Fruit fly (Drosophila melanogaster) whole organism, embryonic: ENCODE results near the gene Mtpalpha.

Experiments
- ATbp ChIP-seq: fragments of 200-800 bp; sonication (Bioruptor generic); optimal IDR thresholded peaks from 2 replicates; lab custom pipeline; 2017; ENCODE audit warnings: missing biosample characterization, mild to moderate bottlenecking, missing genetic modification characterization, missing genetic modification reagents
- CG10209 ChIP-seq: fragments of 200-800 bp; sonication (Bioruptor generic); optimal IDR thresholded peaks from 3 replicates; lab custom pipeline; 2017; ENCODE audit warnings: missing biosample characterization, mild to moderate bottlenecking, missing genetic modification characterization, missing genetic modification reagents
- CG1024 ChIP-seq: fragments of 200-800 bp; sonication (Bioruptor generic); IDR thresholded peaks from 2 replicates; pipeline ENCODE4 v1.3.6; 2022; ENCODE audit warnings: missing biosample characterization, missing genetic modification characterization
- CG10267 ChIP-seq: fragments of 200-800 bp; sonication (Bioruptor generic); optimal IDR thresholded peaks from 2 replicates; lab custom pipeline; 2018; ENCODE audit warnings: missing biosample characterization, mild to moderate bottlenecking, missing genetic modification characterization, moderate library complexity
- CG12391 ChIP-seq: fragments of 200-800 bp; sonication (Bioruptor generic); optimal IDR thresholded peaks from 3 replicates; lab custom pipeline; 2018; ENCODE audit warnings: missing biosample characterization, mild to moderate bottlenecking, missing genetic modification characterization, moderate library complexity
- CG12769 ChIP-seq: fragments of 200-800 bp; sonication (Bioruptor generic); optimal IDR thresholded peaks from 2 replicates; lab custom pipeline; 2019; ENCODE audit warnings: missing biosample characterization, mild to moderate bottlenecking, missing genetic modification characterization, moderate library complexity
- CG12942 ChIP-seq: fragments of 200-800 bp; sonication (Bioruptor generic); optimal IDR thresholded peaks from 3 replicates; lab custom pipeline; 2016; ENCODE audit warnings: missing biosample characterization, missing genetic modification characterization
- CG17328 ChIP-seq: fragments of 200-800 bp; sonication (Bioruptor generic); IDR thresholded peaks from 2 replicates; pipeline ENCODE4 v1.3.6; 2022; ENCODE audit warnings: missing biosample characterization, missing genetic modification characterization
- CG17802 ChIP-seq: fragments of 200-800 bp; sonication (Bioruptor generic); optimal IDR thresholded peaks from 2 replicates; lab custom pipeline; 2018; ENCODE audit warnings: missing biosample characterization, mild to moderate bottlenecking, missing genetic modification characterization, moderate library complexity
- CG32532 ChIP-seq: fragments of 200-800 bp; sonication (Bioruptor generic); IDR thresholded peaks from 2 replicates; pipeline ENCODE4 v1.3.6; 2022; ENCODE audit warnings: missing biosample characterization, missing genetic modification characterization
- CG32772 ChIP-seq: fragments of 200-800 bp; sonication (Bioruptor generic); IDR thresholded peaks from 2 replicates; pipeline ENCODE4 v1.3.6; 2022; ENCODE audit warnings: missing biosample characterization, missing genetic modification characterization
- CG33557 ChIP-seq: fragments of 200-800 bp; sonication (Bioruptor generic); optimal IDR thresholded peaks from 2 replicates; lab custom pipeline; 2019; ENCODE audit warnings: missing biosample characterization, mild to moderate bottlenecking, missing genetic modification characterization, moderate library complexity
- CG4424 ChIP-seq: fragments of 200-800 bp; sonication (Bioruptor generic); optimal IDR thresholded peaks from 3 replicates; lab custom pipeline; 2016; ENCODE audit warnings: missing biosample characterization, missing genetic modification characterization
- CG7839 ChIP-seq: fragments of 200-800 bp; sonication (Bioruptor generic); optimal IDR thresholded peaks from 3 replicates; lab custom pipeline; 2018; ENCODE audit warnings: missing biosample characterization, mild to moderate bottlenecking, missing genetic modification characterization, moderate library complexity
- CG8290 ChIP-seq, 3 experiments: fragments of 200-800 bp; sonication (Bioruptor generic); optimal IDR thresholded peaks; 2 replicates each; lab custom pipeline; 2016 to 2019; ENCODE audit warnings: missing biosample characterization in 3 of 3, missing genetic modification characterization in 3 of 3, mild to moderate bottlenecking in 2 of 3, moderate library complexity in 1 of 3
- CG8388 ChIP-seq: fragments of 200-800 bp; sonication (Bioruptor generic); optimal IDR thresholded peaks from 2 replicates; lab custom pipeline; 2019; ENCODE audit warnings: missing biosample characterization, mild to moderate bottlenecking, missing genetic modification characterization, moderate library complexity
- CG8944 ChIP-seq: fragments of 200-800 bp; sonication (Bioruptor generic); optimal IDR thresholded peaks from 3 replicates; lab custom pipeline; 2016; ENCODE audit warnings: missing biosample characterization, missing genetic modification characterization
- D ChIP-seq, 2 experiments: fragments of 200-800 bp in 1 of 2; fragments of >200 bp in 1 of 2; sonication (Bioruptor generic) in 1 of 2; optimal IDR thresholded peaks; 2 replicates in 1 of 2; 3 replicates in 1 of 2; lab custom pipeline; 2017; ENCODE audit warnings: mild to moderate bottlenecking in 1 of 2, missing biosample characterization in 1 of 2, missing genetic modification characterization in 1 of 2, missing genetic modification reagents in 1 of 2
- Ets65A ChIP-seq: fragments of 200-800 bp; sonication (Bioruptor generic); peaks from one replicate; lab custom pipeline; 2016; ENCODE audit warnings: missing biosample characterization, missing genetic modification characterization
- Hr39 ChIP-seq: fragments of >200 bp; optimal IDR thresholded peaks from 2 replicates; lab custom pipeline; 2017
- Neu2 ChIP-seq: fragments of 200-800 bp; sonication (Bioruptor generic); optimal IDR thresholded peaks from 3 replicates; lab custom pipeline; 2016; ENCODE audit warnings: missing biosample characterization, missing genetic modification characterization, borderline replicate concordance
- Nf-YB ChIP-seq: fragments of 200-800 bp; sonication (Bioruptor generic); optimal IDR thresholded peaks from 3 replicates; lab custom pipeline; 2019; ENCODE audit warnings: missing biosample characterization, mild to moderate bottlenecking, missing genetic modification characterization, moderate library complexity
- Side ChIP-seq: fragments of 200-800 bp; sonication (Bioruptor generic); optimal IDR thresholded peaks from 2 replicates; lab custom pipeline; 2016; ENCODE audit warnings: missing biosample characterization, missing genetic modification characterization
- Sox100B ChIP-seq: fragments of 200-800 bp; sonication (Bioruptor generic); optimal IDR thresholded peaks from 3 replicates; lab custom pipeline; 2018; ENCODE audit warnings: missing biosample characterization, mild to moderate bottlenecking, missing genetic modification characterization
- Usf ChIP-seq: fragments of 200-800 bp; sonication (Bioruptor generic); optimal IDR thresholded peaks from 2 replicates; lab custom pipeline; 2017; ENCODE audit warnings: missing genotype, missing biosample characterization, missing genetic modification characterization
- al ChIP-seq: fragments of 200-800 bp; sonication (Bioruptor generic); IDR thresholded peaks from 2 replicates; pipeline ENCODE4 v1.3.6; 2022; ENCODE audit warnings: missing biosample characterization, missing genetic modification characterization
- ara ChIP-seq: fragments of 200-800 bp; sonication (Bioruptor generic); IDR thresholded peaks from 2 replicates; pipeline ENCODE4 v1.3.6; 2022; ENCODE audit warnings: missing biosample characterization, missing genetic modification characterization
- btn ChIP-seq: fragments of 200-800 bp; sonication (Bioruptor generic); optimal IDR thresholded peaks from 2 replicates; lab custom pipeline; 2016; ENCODE audit warnings: missing biosample characterization, missing genetic modification characterization
- crc ChIP-seq: fragments of 200-800 bp; sonication (Bioruptor generic); optimal IDR thresholded peaks from 2 replicates; lab custom pipeline; 2016; ENCODE audit warnings: missing biosample characterization, missing genetic modification characterization
- exex ChIP-seq: fragments of 200-800 bp; sonication (Bioruptor generic); optimal IDR thresholded peaks from 4 replicates; lab custom pipeline; 2018; ENCODE audit warnings: missing biosample characterization, mild to moderate bottlenecking, missing genetic modification characterization, moderate library complexity
- fd96Cb ChIP-seq: fragments of 200-800 bp; sonication (Bioruptor generic); optimal IDR thresholded peaks from 2 replicates; lab custom pipeline; 2018; ENCODE audit warnings: missing biosample characterization, mild to moderate bottlenecking, missing genetic modification characterization, moderate library complexity
- gcm ChIP-seq: fragments of 200-800 bp; sonication (Bioruptor generic); optimal IDR thresholded peaks from 2 replicates; lab custom pipeline; 2019; ENCODE audit warnings: missing biosample characterization, mild to moderate bottlenecking, missing genetic modification characterization, moderate library complexity
- gem ChIP-seq: fragments of 200-800 bp; sonication (Bioruptor generic); optimal IDR thresholded peaks from 2 replicates; lab custom pipeline; 2019; ENCODE audit warnings: missing biosample characterization, mild to moderate bottlenecking, missing genetic modification characterization, moderate library complexity
- luna ChIP-seq: fragments of 200-800 bp; sonication (Bioruptor generic); optimal IDR thresholded peaks from 2 replicates; lab custom pipeline; 2016; ENCODE audit warnings: missing biosample characterization, missing genetic modification characterization
- nmo ChIP-seq: fragments of 200-800 bp; sonication (Bioruptor generic); optimal IDR thresholded peaks from 2 replicates; lab custom pipeline; 2018; ENCODE audit warnings: missing biosample characterization, mild to moderate bottlenecking, missing genetic modification characterization, moderate library complexity
- onecut ChIP-seq: fragments of 200-800 bp; sonication (Bioruptor generic); IDR thresholded peaks from 2 replicates; pipeline ENCODE4 v1.3.6; 2022; ENCODE audit warnings: missing biosample characterization, missing genetic modification characterization
- pfk ChIP-seq: fragments of 200-800 bp; sonication (Bioruptor generic); optimal IDR thresholded peaks from 2 replicates; lab custom pipeline; 2018; ENCODE audit warnings: missing biosample characterization, mild to moderate bottlenecking, missing genetic modification characterization, moderate library complexity
- pros ChIP-seq: fragments of 200-800 bp; sonication (Bioruptor generic); optimal IDR thresholded peaks from 3 replicates; lab custom pipeline; 2019; ENCODE audit warnings: missing biosample characterization, mild to moderate bottlenecking, missing genetic modification characterization, moderate library complexity
- sim ChIP-seq: fragments of 200-800 bp; sonication (Bioruptor generic); IDR thresholded peaks from 2 replicates; pipeline ENCODE4 v1.3.6; 2022; ENCODE audit warnings: missing biosample characterization, missing genetic modification characterization
- slou ChIP-seq: fragments of 200-800 bp; sonication (Bioruptor generic); optimal IDR thresholded peaks from 3 replicates; lab custom pipeline; 2016; ENCODE audit warnings: missing biosample characterization, missing genetic modification characterization
- so ChIP-seq: fragments of 200-800 bp; sonication (Bioruptor generic); IDR thresholded peaks from 3 replicates; pipeline ENCODE4 v1.3.6; 2022; ENCODE audit warnings: missing biosample characterization, missing genetic modification characterization
- sob ChIP-seq: fragments of 200-800 bp; sonication (Bioruptor generic); IDR thresholded peaks from 2 replicates; pipeline ENCODE4 v1.3.6; 2022; ENCODE audit warnings: missing biosample characterization, missing genetic modification characterization
- stc ChIP-seq: fragments of 200-800 bp; sonication (Bioruptor generic); IDR thresholded peaks from 2 replicates; pipeline ENCODE4 v1.3.6; 2022; ENCODE audit warnings: missing biosample characterization, missing genetic modification characterization
- vfl ChIP-seq: fragments of 200-800 bp; sonication (Bioruptor generic); optimal IDR thresholded peaks from 2 replicates; lab custom pipeline; 2016; ENCODE audit warnings: missing biosample characterization, missing genetic modification characterization
- vvl ChIP-seq: fragments of 200-800 bp; sonication (Bioruptor generic); IDR thresholded peaks from 2 replicates; pipeline ENCODE4 v1.3.6; 2022; ENCODE audit warnings: missing biosample characterization, missing genetic modification characterization

The Mtpalpha gene

DNA sequence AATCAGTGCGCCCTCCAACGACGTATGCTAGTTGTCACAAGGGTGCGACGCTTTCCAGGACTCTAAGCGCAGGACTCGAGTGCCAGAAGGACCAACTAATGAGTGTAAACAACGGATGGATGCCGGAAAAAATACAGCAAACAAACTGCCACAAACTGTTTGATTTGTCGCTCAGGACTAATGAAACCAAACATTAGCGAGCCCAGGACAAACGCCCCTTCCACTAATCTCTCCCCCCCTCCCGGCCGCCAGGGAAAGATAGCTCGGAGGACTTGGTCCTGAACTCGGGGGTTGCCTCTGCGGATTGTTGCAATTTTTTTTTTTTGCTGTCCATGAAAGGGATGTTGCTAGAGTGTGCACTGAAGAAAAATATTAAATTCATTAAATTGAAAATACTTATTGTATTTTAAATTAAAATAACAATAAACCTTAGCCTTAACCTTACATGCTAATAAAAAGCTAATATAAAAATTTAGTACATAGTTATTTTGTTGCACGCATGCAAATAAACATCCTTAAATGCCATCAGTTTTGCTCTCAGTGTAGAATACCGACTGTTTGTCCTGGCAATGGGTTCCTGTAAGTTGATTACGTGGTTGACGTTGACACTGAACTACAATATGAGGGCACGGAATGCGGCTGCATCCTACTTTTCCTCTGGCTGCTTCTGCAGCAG is 18.2 kb upstream of the Mtpalpha start (continued):
- TF ChIP-seq CG8290 (GFP tag; optimal IDR thresholded peaks at IDR 0.05; lab: Kevin White, UChicago) (no peak), CG8290 (tag; optimal IDR thresholded peaks at IDR 0.05; lab: Kevin White, UChicago) (no peak), Usf (GFP tag; lab: Kevin White, UChicago) (no peak), sim (peak; percentile 48; the same call in 1 of the 2 replicates), CG17802 (no peak)

DNA sequence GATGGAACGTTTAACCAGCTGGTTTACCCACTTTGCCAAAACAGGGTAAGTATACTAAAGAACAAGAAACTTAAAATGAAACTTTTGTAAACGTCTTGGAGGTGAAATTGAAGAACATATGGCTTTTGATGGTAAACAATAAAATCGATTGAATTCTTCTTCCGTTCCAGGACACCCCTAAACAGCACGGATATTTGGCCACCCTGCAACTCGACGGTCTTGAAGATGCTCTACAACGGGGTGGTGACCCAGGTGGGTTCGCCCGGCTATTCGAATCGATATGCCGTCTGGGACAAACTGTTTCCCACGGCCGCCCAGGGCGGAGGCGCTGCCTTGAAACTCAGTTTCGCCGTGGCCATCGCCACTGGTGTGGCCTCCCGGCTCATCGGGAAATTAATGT is 14.6 kb upstream of the Mtpalpha start:
- TF ChIP-seq ATbp, result no peak
- peak; percentile 73 for TF ChIP-seq Ets65A (GFP tag; lab: Kevin White, UChicago)
- no peak for TF ChIP-seq gcm (GFP tag; lab: Kevin White, UChicago)
- no peak for TF ChIP-seq CG32532
- peak; percentile 50; the same call in 1 of the 2 replicates for TF ChIP-seq onecut (GFP tag; lab: Robert Waterston, UW)
- peak; percentile 6 for TF ChIP-seq pros (GFP tag; lab: Kevin White, UChicago)
- no peak for TF ChIP-seq CG1024 (GFP tag; lab: Robert Waterston, UW)
- 0 out of 2 replicates have a peak, but pooled peaks have one; percentile 10 for TF ChIP-seq sob (GFP tag; lab: Robert Waterston, UW)
- TF ChIP-seq nmo (GFP tag; lab: Kevin White, UChicago), result no peak

DNA sequence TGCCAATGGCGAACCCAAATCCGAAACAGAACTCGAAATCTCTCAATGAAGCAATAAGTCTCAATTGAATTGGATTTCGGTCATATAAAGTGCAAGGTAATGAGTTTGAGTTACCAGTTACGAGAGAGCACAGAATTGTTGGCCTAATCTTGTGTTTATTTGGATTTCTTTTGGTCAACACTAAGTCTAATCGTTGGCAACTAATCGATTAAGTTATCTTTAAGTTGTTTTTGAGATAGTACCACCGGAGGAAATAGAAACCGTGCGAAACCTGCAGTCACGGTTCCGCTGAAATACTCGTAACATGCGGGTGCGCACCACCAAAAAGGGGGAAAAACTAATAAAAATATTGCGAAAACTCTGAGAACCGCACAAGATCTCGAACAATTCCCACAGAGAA is 12.6 kb upstream of the Mtpalpha start, which contains the start of gene CG3841:
TSS of gene CG3841 (plus strand) at position 301 of the 400 bp plus-strand sequence.
- TF ChIP-seq btn (GFP tag; lab: Kevin White, UChicago) (no peak), ATbp (no peak), Side (GFP tag; lab: Kevin White, UChicago) (no peak), exex (tag; lab: Kevin White, UChicago) (peak; percentile 40), CG12769 (tag; lab: Kevin White, UChicago) (no peak), CG8944 (GFP tag; lab: Kevin White, UChicago) (no peak)

DNA sequence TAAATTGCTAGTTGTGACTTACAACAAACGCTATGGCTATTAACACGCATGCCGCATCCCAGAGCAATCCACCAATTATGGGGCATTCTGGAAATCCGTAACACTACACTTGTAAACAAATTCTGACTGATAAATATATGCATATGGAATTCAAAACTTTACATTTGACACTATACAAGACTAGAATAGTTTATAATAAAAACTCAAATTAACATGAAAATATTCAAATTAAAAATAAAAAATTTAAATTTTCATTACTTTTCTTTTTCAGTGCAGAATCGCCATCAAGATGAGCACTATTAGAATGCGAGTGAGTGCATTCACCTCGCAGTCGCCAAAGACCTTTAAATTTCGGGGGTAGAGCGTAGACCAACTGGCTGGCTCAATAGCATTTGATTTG is 9.4 kb upstream of the Mtpalpha start:
- peak; percentile 44 for TF ChIP-seq CG8388 (GFP tag; lab: Kevin White, UChicago)
- TF ChIP-seq Neu2 (GFP tag; lab: Kevin White, UChicago), result no peak
- TF ChIP-seq pfk (GFP tag; lab: Kevin White, UChicago), result no peak
- peak; percentile 32; the same call in 1 of the 2 replicates for TF ChIP-seq CG32772 (GFP tag; lab: Robert Waterston, UW)
- TF ChIP-seq slou (GFP tag; lab: Kevin White, UChicago), result no peak
- peak; percentile 30 for TF ChIP-seq CG4424
- no peak for TF ChIP-seq CG12942 (GFP tag; lab: Kevin White, UChicago)
- peak; percentile 39 for TF ChIP-seq fd96Cb (tag; lab: Kevin White, UChicago)
- TF ChIP-seq CG33557, result peak; percentile 2
- TF ChIP-seq vfl (GFP tag; lab: Kevin White, UChicago), result no peak
- no peak for TF ChIP-seq ara (GFP tag; lab: Robert Waterston, UW)
- no peak for TF ChIP-seq al
- TF ChIP-seq CG7839 (tag; lab: Kevin White, UChicago), result peak; percentile 39
- peak; percentile 15 for TF ChIP-seq CG10209 (GFP tag; lab: Kevin White, UChicago)
- TF ChIP-seq CG12391, result peak; percentile 46
- TF ChIP-seq vvl (GFP tag; lab: Robert Waterston, UW), result peak; percentile 74
- no peak for TF ChIP-seq luna (GFP tag; lab: Kevin White, UChicago)
- TF ChIP-seq D (optimal IDR thresholded peaks at IDR 0.05; lab: Kevin White, UChicago), result no peak
- peak; percentile 21 for TF ChIP-seq D (GFP tag; optimal IDR thresholded peaks at IDR 0.05; lab: Kevin White, UChicago)
- TF ChIP-seq gem (tag; lab: Kevin White, UChicago), result no peak
- peak; percentile 35 for TF ChIP-seq Nf-YB
- TF ChIP-seq so (GFP tag; lab: Robert Waterston, UW), result no peak
- 0 out of 2 replicates have a peak, but pooled peaks have one; percentile 13 for TF ChIP-seq stc (GFP tag; lab: Robert Waterston, UW)
- peak; percentile 73 for TF ChIP-seq CG17328
- TF ChIP-seq Sox100B (GFP tag; lab: Kevin White, UChicago), result peak; percentile 25
- no peak for TF ChIP-seq crc (GFP tag; lab: Kevin White, UChicago)
- TF ChIP-seq CG10267 (tag; lab: Kevin White, UChicago), result peak; percentile 59
- TF ChIP-seq Hr39, result no peak
